Worm (Caenorhabditis elegans) whole organism, L3 larva: ENCODE results near the gene F36D3.5.

Source experiments
- R02D3.7 ChIP-seq: fragments of 150-350 bp; optimal IDR thresholded peaks from 2 replicates; lab custom pipeline; 2014; ENCODE audit warnings: missing biosample characterization, missing genetic modification characterization
- ZK546.5 ChIP-seq: sonication (generic microtip); optimal IDR thresholded peaks from 2 replicates; lab custom pipeline; 2017; ENCODE audit warnings: missing biosample characterization, missing genetic modification characterization
- ceh-16 ChIP-seq: sonication (generic microtip); optimal IDR thresholded peaks from 2 replicates; lab custom pipeline; 2017; ENCODE audit warnings: missing biosample characterization, missing genetic modification characterization
- ceh-28 ChIP-seq: fragments of 150-350 bp; optimal IDR thresholded peaks from 2 replicates; lab custom pipeline; 2014; ENCODE audit warnings: missing biosample characterization, missing genetic modification reagents, missing genetic modification characterization
- egl-27 ChIP-seq: sonication (generic microtip); optimal IDR thresholded peaks from 4 replicates; lab custom pipeline; 2017; ENCODE audit warnings: missing biosample characterization, missing genetic modification reagents, missing genetic modification characterization
- elt-1 ChIP-seq: fragments of 150-350 bp; optimal IDR thresholded peaks from 2 replicates; lab custom pipeline; 2014; ENCODE audit warnings: missing biosample characterization, missing genetic modification characterization
- elt-2 ChIP-seq: sonication (generic microtip); optimal IDR thresholded peaks from 2 replicates; lab custom pipeline; 2016; ENCODE audit warnings: missing genetic modification reagents, mild to moderate bottlenecking, missing genetic modification characterization, missing compliant biosample characterization
- elt-3 ChIP-seq, 3 experiments: fragments of 150-350 bp in 1 of 3; sonication (generic microtip) in 2 of 3; optimal IDR thresholded peaks; 2 replicates in 2 of 3; 4 replicates in 1 of 3; lab custom pipeline; 2014 to 2017; ENCODE audit warnings: missing biosample characterization in 3 of 3, missing genetic modification characterization in 3 of 3
- fkh-2 ChIP-seq: fragments of 150-350 bp; optimal IDR thresholded peaks from 2 replicates; lab custom pipeline; 2014; ENCODE audit warnings: missing biosample characterization, missing genetic modification reagents, missing genetic modification characterization
- hmg-11 ChIP-seq: sonication (generic microtip); optimal IDR thresholded peaks from 2 replicates; lab custom pipeline; 2016; ENCODE audit warnings: missing genetic modification characterization, missing compliant biosample characterization
- jun-1 ChIP-seq: fragments of 150-350 bp; optimal IDR thresholded peaks from 2 replicates; lab custom pipeline; 2014; ENCODE audit warnings: missing biosample characterization, missing genetic modification reagents, missing genetic modification characterization
- lin-15B ChIP-seq: fragments of 150-350 bp; optimal IDR thresholded peaks from 2 replicates; lab custom pipeline; 2014; ENCODE audit warnings: missing biosample characterization, missing genetic modification characterization
- lin-39 ChIP-seq: fragments of 150-350 bp; optimal IDR thresholded peaks from 2 replicates; lab custom pipeline; 2018; ENCODE audit warnings: missing biosample characterization, missing genetic modification reagents, missing genetic modification characterization
- lsy-12 ChIP-seq: sonication (generic microtip); optimal IDR thresholded peaks from 2 replicates; lab custom pipeline; 2016; ENCODE audit warnings: mild to moderate bottlenecking, missing genetic modification characterization, missing compliant biosample characterization
- nfya-1 ChIP-seq: sonication (generic microtip); optimal IDR thresholded peaks from 2 replicates; lab custom pipeline; 2017; ENCODE audit warnings: missing genetic modification characterization, mild to moderate bottlenecking, missing compliant biosample characterization, antibody characterized with exemption, moderate library complexity; ENCODE audit not compliant: insufficient read depth
- nhr-11 ChIP-seq: fragments of 150-350 bp; optimal IDR thresholded peaks from 2 replicates; lab custom pipeline; 2014; ENCODE audit warnings: missing biosample characterization, missing genetic modification characterization
- nhr-237 ChIP-seq: fragments of 150-350 bp; optimal IDR thresholded peaks from 2 replicates; lab custom pipeline; 2014; ENCODE audit warnings: missing biosample characterization, missing genetic modification characterization
- nhr-25 ChIP-seq: sonication (generic microtip); optimal IDR thresholded peaks from 2 replicates; lab custom pipeline; 2017; ENCODE audit warnings: missing biosample characterization, missing genetic modification characterization
- nhr-28 ChIP-seq: fragments of 150-350 bp; optimal IDR thresholded peaks from 2 replicates; lab custom pipeline; 2014; ENCODE audit warnings: missing biosample characterization, missing genetic modification characterization
- nhr-43 ChIP-seq: sonication (generic microtip); optimal IDR thresholded peaks from 2 replicates; lab custom pipeline; 2016; ENCODE audit warnings: mild to moderate bottlenecking, missing genetic modification characterization, missing compliant biosample characterization; ENCODE audit not compliant: poor library complexity, severe bottlenecking
- pha-4 ChIP-seq: fragments of 150-350 bp; optimal IDR thresholded peaks from 2 replicates; lab custom pipeline; 2014; ENCODE audit warnings: missing biosample characterization, missing genetic modification reagents, missing genetic modification characterization
- pqm-1 ChIP-seq: fragments of 150-350 bp; optimal IDR thresholded peaks from 2 replicates; lab custom pipeline; 2017; ENCODE audit warnings: missing biosample characterization, missing genetic modification characterization, inconsistent platforms
- sea-2 ChIP-seq: fragments of 150-350 bp; sonication (generic microtip); optimal IDR thresholded peaks from 4 replicates; lab custom pipeline; 2014; ENCODE audit warnings: missing biosample characterization, missing genetic modification reagents, missing genetic modification characterization
- skn-1 ChIP-seq: fragments of 150-350 bp; optimal IDR thresholded peaks from 2 replicates; lab custom pipeline; 2014; ENCODE audit warnings: missing biosample characterization, missing genetic modification characterization
- snpc-4 ChIP-seq: fragments of 150-350 bp; optimal IDR thresholded peaks from 2 replicates; lab custom pipeline; 2014; ENCODE audit warnings: missing biosample characterization, missing genetic modification characterization
- unc-62 ChIP-seq: fragments of 150-350 bp; sonication (generic microtip); optimal IDR thresholded peaks from 4 replicates; lab custom pipeline; 2014; ENCODE audit warnings: missing biosample characterization, missing genetic modification reagents, missing genetic modification characterization
- zag-1 ChIP-seq: fragments of 150-350 bp; optimal IDR thresholded peaks from 2 replicates; lab custom pipeline; 2014; ENCODE audit warnings: missing biosample characterization, missing genetic modification characterization
- ztf-11 ChIP-seq: fragments of 150-350 bp; optimal IDR thresholded peaks from 2 replicates; lab custom pipeline; 2014; ENCODE audit warnings: missing biosample characterization, missing genetic modification characterization
- ztf-4 ChIP-seq: fragments of 150-350 bp; optimal IDR thresholded peaks from 2 replicates; lab custom pipeline; 2014; ENCODE audit warnings: missing biosample characterization, missing genetic modification characterization

The F36D3.5 gene

DNA sequence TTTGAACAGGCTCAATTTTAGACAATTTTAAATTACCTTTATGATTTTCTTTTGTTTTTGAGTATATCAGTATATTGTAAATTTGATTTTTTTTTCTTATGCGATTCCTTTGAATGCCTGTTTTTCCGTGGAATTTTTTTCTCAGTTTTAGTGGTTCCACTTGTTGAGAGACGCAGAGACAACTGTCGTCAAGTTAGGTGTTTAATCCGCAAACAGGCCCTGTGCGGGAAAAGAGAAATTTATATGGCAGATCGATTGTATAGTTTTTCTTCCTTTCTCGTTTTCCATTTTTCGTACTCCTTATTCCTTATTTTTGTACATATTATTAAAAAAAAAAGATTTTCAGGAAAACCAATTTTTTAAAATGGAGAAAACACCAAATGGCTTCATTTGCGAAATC lies 16.0 kb downstream of the F36D3.5 start, which contains the start of gene F36D3.1:
TSS of gene F36D3.1 (plus strand) at position 347 of the 400 bp plus-strand sequence.
- TF ChIP-seq elt-2 (tag; lab: Kevin White, UChicago) (peak; percentile 19), nfya-1 (peak; percentile 70), lin-15B (tag; lab: Kevin White, UChicago) (peak; percentile 64), jun-1 (tag; lab: Kevin White, UChicago) (no peak), zag-1 (tag; lab: Kevin White, UChicago) (no peak), ceh-28 (tag; lab: Kevin White, UChicago) (peak; percentile 36), skn-1 (tag; lab: Kevin White, UChicago) (peak; percentile 15), snpc-4 (tag; lab: Kevin White, UChicago) (peak; percentile 70), hmg-11 (tag; lab: Kevin White, UChicago) (peak; percentile 22), pqm-1 (tag; lab: Kevin White, UChicago) (no peak), pha-4 (tag; lab: Kevin White, UChicago) (peak; percentile 58)

DNA sequence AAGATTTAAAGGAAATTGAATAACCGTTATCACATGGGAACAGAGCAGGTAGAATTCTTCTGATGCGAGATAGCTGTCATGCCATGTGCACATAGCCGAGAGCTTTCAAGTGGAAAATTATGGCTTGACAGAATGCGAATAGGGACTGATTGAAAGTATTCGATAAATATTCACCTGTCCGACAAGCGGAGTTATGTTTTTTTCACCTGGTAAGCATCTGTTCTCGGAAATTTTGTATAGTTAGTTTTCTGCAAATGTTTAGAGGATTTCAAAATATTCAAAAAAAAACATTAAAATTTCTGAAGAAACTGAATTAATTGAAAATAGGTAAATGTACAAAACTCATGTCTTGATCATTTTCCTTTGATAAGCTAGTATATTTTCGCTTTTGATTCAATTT lies 17.5 kb downstream of the F36D3.5 start, which contains the start of gene srh-136:
TSS of gene srh-136 (minus strand) at position 93 of the 400 bp plus-strand sequence.
- no peak for TF ChIP-seq lsy-12 (tag; lab: Kevin White, UChicago)
- no peak for TF ChIP-seq elt-2 (tag; lab: Kevin White, UChicago)
- TF ChIP-seq jun-1 (tag; lab: Kevin White, UChicago) = no peak
- no peak for TF ChIP-seq sea-2 (GFP tag; lab: Kevin White, UChicago)
- TF ChIP-seq ceh-28 (tag; lab: Kevin White, UChicago) = no peak
- TF ChIP-seq R02D3.7 (tag; lab: Kevin White, UChicago) = no peak
- TF ChIP-seq ceh-16 (tag; lab: Kevin White, UChicago) = no peak
- no peak for TF ChIP-seq elt-1 (tag; lab: Kevin White, UChicago)
- no peak for TF ChIP-seq zag-1 (tag; lab: Kevin White, UChicago)
- no peak for TF ChIP-seq nhr-28

DNA sequence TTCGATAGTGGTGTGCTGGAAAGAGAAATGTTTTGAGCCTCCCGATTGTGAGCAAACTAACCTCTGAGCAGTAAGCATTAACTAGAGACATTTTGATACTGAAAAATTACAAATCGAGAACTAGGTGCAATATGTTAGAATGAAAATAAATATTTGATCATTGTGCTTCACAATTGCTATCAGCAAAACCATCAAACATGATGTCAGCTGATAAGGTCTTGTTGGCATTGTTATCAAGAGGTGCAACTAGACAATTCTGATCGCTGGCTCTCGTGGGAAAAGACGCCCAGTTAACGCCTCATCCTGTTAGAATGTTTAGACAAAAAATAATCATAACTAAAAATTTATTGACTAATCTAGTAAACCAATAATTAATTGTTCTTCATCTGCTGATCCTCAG lies 20.7 kb downstream of the F36D3.5 start, which contains the start of gene comt-2:
TSS of gene comt-2 (minus strand) at position 131 of the 400 bp plus-strand sequence.
- TF ChIP-seq nhr-25 (tag; lab: Kevin White, UChicago) (no peak), pqm-1 (tag; lab: Kevin White, UChicago) (peak; percentile 63), fkh-2 (tag; lab: Kevin White, UChicago) (no peak), pha-4 (tag; lab: Kevin White, UChicago) (no peak), elt-2 (tag; lab: Kevin White, UChicago) (peak; percentile 88), sea-2 (GFP tag; lab: Kevin White, UChicago) (no peak)

DNA sequence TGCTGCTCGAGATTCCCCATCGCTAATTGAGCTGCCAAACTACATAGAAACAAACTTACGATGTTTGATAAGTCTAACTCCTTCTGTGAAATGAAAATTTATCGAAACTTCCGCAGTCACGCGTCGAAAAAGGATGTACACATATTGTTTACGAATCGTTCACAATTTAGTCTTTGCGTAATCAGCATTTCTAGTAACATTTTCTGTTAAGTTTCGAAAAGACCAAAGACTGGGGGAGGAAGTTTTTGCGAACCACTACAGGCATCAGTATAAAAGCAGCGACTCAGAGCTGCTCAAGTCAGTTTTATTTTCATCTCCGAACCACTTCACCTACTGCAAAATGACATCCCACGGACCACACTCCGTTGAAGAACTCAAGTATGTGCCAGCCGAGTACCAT lies 26.9 kb downstream of the F36D3.5 start, which contains the start of gene sqst-4:
TSS of gene sqst-4 (plus strand) at position 301 of the 400 bp plus-strand sequence.
- TF ChIP-seq nhr-11 (tag; lab: Kevin White, UChicago) (no peak), nhr-43 (no peak), ztf-11 (tag; lab: Kevin White, UChicago) (no peak), fkh-2 (tag; lab: Kevin White, UChicago) (no peak), elt-3 (tag; optimal IDR thresholded peaks at IDR 0.05; lab: Kevin White, UChicago) (no peak), skn-1 (tag; lab: Kevin White, UChicago) (no peak), ztf-4 (no peak)

DNA sequence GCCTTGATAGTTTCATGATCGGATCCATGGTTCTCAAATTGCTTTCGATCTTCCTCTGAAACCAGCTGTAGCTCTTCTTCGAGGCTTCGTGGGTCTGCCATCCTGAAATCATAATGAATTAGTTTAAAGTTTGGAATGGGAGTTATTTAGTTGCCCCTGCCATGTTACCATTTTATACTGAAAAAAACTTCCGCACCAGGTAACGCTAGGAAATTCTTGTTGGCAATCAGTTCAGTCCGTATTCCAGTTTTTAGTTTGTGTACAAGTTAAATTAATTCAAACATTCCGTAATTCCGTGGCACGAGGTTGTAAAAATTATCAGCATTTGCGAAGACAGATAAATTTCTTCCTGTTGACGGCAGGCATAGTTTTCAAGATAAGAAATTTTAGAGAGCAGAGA lies 27.6 kb downstream of the F36D3.5 start, which contains the start of gene Y32B12A.5:
TSS of gene Y32B12A.5 (minus strand) at position 101 of the 400 bp plus-strand sequence.
- peak; percentile 10 for TF ChIP-seq elt-2 (tag; lab: Kevin White, UChicago)
- TF ChIP-seq snpc-4 (tag; lab: Kevin White, UChicago) = no peak
- no peak for TF ChIP-seq nhr-237
- TF ChIP-seq pqm-1 (tag; lab: Kevin White, UChicago) = no peak

DNA sequence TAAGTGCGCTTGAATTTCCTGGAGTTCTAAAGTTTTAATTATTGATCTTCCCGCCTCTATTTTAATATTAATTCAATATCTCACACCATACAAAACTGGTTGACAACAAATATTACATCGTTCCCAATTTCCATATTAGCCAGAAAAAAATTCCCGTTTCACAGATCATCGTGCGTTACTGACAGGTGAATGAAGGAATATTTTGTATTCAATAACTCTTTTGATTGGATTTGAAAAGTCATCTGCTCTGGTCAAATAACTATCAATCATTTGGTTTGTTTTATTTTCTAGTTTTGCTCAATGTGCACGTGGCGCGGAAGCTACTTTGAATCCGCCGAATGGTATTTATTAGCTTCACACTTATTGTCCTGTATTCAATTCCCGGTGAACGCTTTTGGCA lies 31.4 kb downstream of the F36D3.5 start, which contains the start of gene srh-139:
TSS of gene srh-139 (plus strand) at position 301 of the 400 bp plus-strand sequence.
- TF ChIP-seq nhr-25 (tag; lab: Kevin White, UChicago) = no peak
- no peak for TF ChIP-seq nhr-237
- no peak for TF ChIP-seq unc-62 (GFP tag; lab: Kevin White, UChicago)
- no peak for TF ChIP-seq elt-3 (tag; optimal IDR thresholded peaks at IDR 0.05; lab: Kevin White, UChicago)
- no peak for TF ChIP-seq ZK546.5 (tag; lab: Kevin White, UChicago)

DNA sequence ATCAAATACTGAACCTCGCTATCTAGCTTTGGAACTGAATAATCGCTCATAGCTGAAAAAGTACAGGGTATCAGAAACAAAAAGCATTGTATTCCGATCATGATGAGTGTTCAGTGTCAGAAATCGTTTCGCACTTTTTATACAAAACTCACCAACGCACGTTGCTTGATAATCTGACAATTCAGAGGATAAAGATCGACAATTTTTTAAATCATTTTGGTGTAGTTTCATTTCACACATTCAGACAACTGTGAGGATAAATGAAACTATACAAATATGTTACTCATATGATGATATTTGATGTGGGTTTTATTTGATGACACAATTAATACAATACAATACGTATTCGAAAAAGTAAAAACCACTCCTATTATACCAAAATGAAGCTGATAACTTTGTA lies 32.0 kb downstream of the F36D3.5 start, which contains the start of gene F57E7.2:
TSS of gene F57E7.2 (minus strand) at position 101 of the 400 bp plus-strand sequence.
- TF ChIP-seq egl-27 (no peak), lin-39 (tag; lab: Kevin White, UChicago) (no peak), ceh-28 (tag; lab: Kevin White, UChicago) (no peak), nhr-43 (no peak), lsy-12 (tag; lab: Kevin White, UChicago) (no peak)
- TF ChIP-seq, all 47 proteins: peak for 0
